Worm (Caenorhabditis elegans): ENCODE results near the gene ire-1.
A peak's percentile ranks its signal among the peaks of the same experiment; 100 is the strongest.

The ire-1 gene

DNA sequence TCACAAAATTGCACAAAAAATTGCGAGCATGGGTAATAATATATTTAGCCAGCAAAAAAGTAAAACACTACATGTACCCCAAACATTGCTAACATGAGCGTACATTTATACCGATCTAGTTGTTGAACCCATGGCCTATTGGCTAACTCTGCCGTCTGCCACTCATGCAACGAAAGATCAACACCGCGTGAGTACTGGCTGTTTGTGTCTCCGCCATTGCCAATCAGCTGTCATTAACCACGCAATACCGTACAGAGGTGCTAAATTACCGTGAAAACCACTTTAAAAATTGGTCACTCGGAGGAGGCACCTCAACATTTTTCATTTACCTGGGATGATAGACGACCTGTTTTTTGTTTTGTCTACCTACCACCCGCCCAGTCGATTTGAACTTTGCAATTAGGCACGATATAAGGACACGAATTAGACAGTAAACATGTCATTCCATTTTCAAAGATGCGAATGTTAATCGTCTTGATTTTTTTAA lies 49.3 kb downstream of the ire-1 start, which contains the start of gene K02C4.2:
Gene K02C4.2, plus strand, starts transcription at position 437 of the 487 bp plus-strand sequence.
- TF ChIP-seq W03F9.2 (tag; optimal IDR thresholded peaks at IDR 0.05) (peak; percentile 46), him-1 (tag; optimal IDR thresholded peaks at IDR 0.05) (peak; percentile 13), dao-5 (tag; optimal IDR thresholded peaks at IDR 0.05) (peak; percentile 83)

ce11 chrII:8074058-8074457 lies 50.7 kb downstream of the ire-1 start:
- no peak for TF ChIP-seq W03F9.2 (tag; optimal IDR thresholded peaks at IDR 0.05)
- no peak for TF ChIP-seq dao-5 (tag; optimal IDR thresholded peaks at IDR 0.05)
- no peak for TF ChIP-seq him-1 (tag; optimal IDR thresholded peaks at IDR 0.05)

DNA sequence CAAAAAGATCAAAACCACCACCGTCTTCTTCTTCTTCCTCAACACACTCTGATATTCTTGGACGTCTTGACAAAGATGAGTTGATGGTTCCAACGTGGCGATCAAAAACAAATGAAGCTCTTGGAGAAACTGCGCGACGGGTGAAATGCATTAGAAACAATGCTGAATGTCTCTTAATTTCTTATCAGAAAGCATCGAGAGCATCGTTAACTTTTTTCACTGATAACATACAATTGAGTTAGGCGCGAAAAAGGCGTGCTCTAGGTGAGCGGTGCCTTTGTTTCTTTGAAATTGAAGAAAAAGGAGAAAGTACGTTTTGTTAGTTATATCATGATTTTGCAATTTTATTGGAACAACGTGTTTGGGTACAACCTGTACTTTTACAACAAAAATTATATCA lies 51.5 kb downstream of the ire-1 start, which contains the start of gene gpcp-2:
Gene gpcp-2, minus strand, starts transcription at position 153 of the 400 bp plus-strand sequence.
- no peak for TF ChIP-seq dao-5 (tag; optimal IDR thresholded peaks at IDR 0.05)
- TF ChIP-seq him-1 (tag; optimal IDR thresholded peaks at IDR 0.05), result no peak
- no peak for TF ChIP-seq W03F9.2 (tag; optimal IDR thresholded peaks at IDR 0.05)

DNA sequence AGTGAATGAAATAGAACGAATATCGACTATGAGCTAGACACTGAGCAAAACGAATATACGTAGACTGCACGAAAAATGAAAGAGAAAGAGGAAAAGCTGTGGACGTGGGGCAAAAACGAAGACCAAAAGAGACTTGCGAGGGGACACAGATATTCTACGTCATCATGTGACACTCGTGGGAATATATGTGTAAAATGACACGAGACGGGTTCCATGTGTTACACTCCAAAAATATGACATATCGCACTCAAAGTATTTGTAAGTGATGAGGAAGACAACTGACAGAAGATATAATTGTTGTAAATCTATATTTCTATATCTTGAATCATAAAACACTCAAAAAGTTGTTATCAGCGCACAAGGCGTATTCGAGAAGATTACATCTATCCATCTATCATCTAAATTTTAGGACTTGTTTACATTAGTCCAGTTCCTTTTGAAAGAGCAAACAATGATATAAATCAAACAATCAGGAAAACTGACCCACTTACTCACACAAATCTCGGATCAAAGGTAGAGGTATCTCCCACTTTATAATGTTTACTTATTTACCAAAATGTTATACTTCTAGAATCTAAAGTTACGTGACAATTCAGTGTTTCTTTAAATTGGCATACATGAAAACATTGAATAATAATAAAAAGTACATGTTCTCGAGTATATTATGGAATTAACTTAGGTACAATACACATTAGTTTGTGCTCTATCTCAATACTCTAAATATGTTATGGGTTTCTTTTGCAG lies 52.7 kb downstream of the ire-1 start:
- no peak for TF ChIP-seq dao-5 (tag; optimal IDR thresholded peaks at IDR 0.05)
- no peak for TF ChIP-seq W03F9.2 (tag; optimal IDR thresholded peaks at IDR 0.05)
- peak; percentile 31 for TF ChIP-seq him-1 (tag; optimal IDR thresholded peaks at IDR 0.05)

ce11 chrII:8071012-8071625 lies 53.6 kb downstream of the ire-1 start:
- TF ChIP-seq dao-5 (tag; optimal IDR thresholded peaks at IDR 0.05) (no peak), him-1 (tag; optimal IDR thresholded peaks at IDR 0.05) (no peak), W03F9.2 (tag; optimal IDR thresholded peaks at IDR 0.05) (no peak)

ce11 chrII:8065985-8066384 lies 58.7 kb downstream of the ire-1 start, which contains the start of gene pdha-1:
TSS of gene pdha-1 (plus strand) at chrII:8066285.
- no peak for TF ChIP-seq W03F9.2 (tag; optimal IDR thresholded peaks at IDR 0.05)
- no peak for TF ChIP-seq dao-5 (tag; optimal IDR thresholded peaks at IDR 0.05)
- no peak for TF ChIP-seq him-1 (tag; optimal IDR thresholded peaks at IDR 0.05)

DNA sequence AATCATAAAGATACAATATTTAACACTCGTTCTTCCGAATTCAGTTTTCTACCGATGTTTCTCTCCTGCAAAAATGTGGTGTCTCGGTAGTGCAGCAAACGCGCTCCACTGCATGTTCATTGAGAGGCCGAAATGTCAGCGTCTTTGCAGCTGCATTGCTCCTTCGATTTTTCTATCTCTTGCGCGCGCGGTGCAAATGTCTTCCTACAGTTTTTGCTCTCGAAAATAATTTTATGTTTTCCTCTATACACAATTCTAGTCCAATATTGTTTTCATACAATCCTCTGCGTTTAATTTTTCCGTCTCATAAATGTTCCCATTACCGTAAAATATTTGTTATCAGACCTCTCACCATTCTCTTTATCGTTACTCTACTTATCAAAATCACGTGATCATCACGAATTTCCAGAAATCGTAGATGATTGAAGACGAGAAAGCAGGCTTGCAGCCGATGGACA lies 62.3 kb downstream of the ire-1 start, which contains the start of gene ufd-2:
Gene ufd-2, plus strand, starts transcription at position 408 of the 458 bp plus-strand sequence.
- TF ChIP-seq him-1 (tag; optimal IDR thresholded peaks at IDR 0.05), result no peak
- TF ChIP-seq dao-5 (tag; optimal IDR thresholded peaks at IDR 0.05), result no peak
- peak; percentile 66 for TF ChIP-seq W03F9.2 (tag; optimal IDR thresholded peaks at IDR 0.05)

All from whole organism, L4/young adult.